Worm (Caenorhabditis elegans) whole organism, L1 larva: ENCODE data around the gene ttbk-3.

ENCODE experiments used
- C16A3.4 ChIP-seq: fragments of 150-350 bp; optimal IDR thresholded peaks from 2 replicates; lab custom pipeline; 2014; ENCODE audit warnings: missing biosample characterization, missing genetic modification characterization
- aly-2 ChIP-seq: fragments of 150-350 bp; optimal IDR thresholded peaks from 2 replicates; lab custom pipeline; 2014; ENCODE audit warnings: missing biosample characterization, missing genetic modification characterization
- blmp-1 ChIP-seq: fragments of 150-350 bp; optimal IDR thresholded peaks from 2 replicates; lab custom pipeline; 2014; ENCODE audit warnings: missing biosample characterization, missing genetic modification characterization
- ceh-63 ChIP-seq: fragments of 200-800 bp; sonication (Bioruptor generic); optimal IDR thresholded peaks from 2 replicates; lab custom pipeline; 2018; ENCODE audit warnings: mild to moderate bottlenecking, missing genetic modification characterization, missing compliant biosample characterization
- ceh-82 ChIP-seq, 3 experiments: fragments of 150-350 bp in 1 of 3; sonication (generic microtip) in 2 of 3; optimal IDR thresholded peaks; 2 replicates each; lab custom pipeline; 2014 to 2017; ENCODE audit warnings: missing biosample characterization in 3 of 3, missing genetic modification characterization in 3 of 3
- ceh-90 ChIP-seq: sonication (generic microtip); optimal IDR thresholded peaks from 2 replicates; lab custom pipeline; 2016; ENCODE audit warnings: missing genetic modification characterization, missing compliant biosample characterization
- dpl-1 ChIP-seq, 3 experiments: fragments of 150-350 bp in 2 of 3; sonication (generic microtip) in 1 of 3; optimal IDR thresholded peaks; 2 replicates each; lab custom pipeline; 2014 to 2017; ENCODE audit warnings: missing biosample characterization in 3 of 3, missing genetic modification characterization in 3 of 3, missing genetic modification reagents in 3 of 3
- dsc-1 ChIP-seq: sonication (generic microtip); optimal IDR thresholded peaks from 2 replicates; lab custom pipeline; 2016; ENCODE audit warnings: mild to moderate bottlenecking, missing genetic modification characterization, missing compliant biosample characterization
- efl-1 ChIP-seq, 4 experiments: fragments of 150-350 bp; optimal IDR thresholded peaks in 3 of 4; peaks in 1 of 4; 1 replicate in 1 of 4; 2 replicates in 3 of 4; lab custom pipeline; 2014; ENCODE audit warnings: missing biosample characterization in 2 of 4, missing genetic modification characterization in 2 of 4, missing genetic modification reagents in 2 of 4
- elt-2 ChIP-seq: sonication (generic microtip); optimal IDR thresholded peaks from 2 replicates; lab custom pipeline; 2016; ENCODE audit warnings: missing genetic modification characterization, mild to moderate bottlenecking, inconsistent platforms, missing compliant biosample characterization, missing genetic modification reagents
- elt-3 ChIP-seq, 6 experiments: fragments of 150-350 bp in 1 of 6; sonication (generic microtip); optimal IDR thresholded peaks; 2 replicates each; lab custom pipeline; 2017 to 2018; ENCODE audit warnings: missing biosample characterization in 6 of 6, missing genetic modification characterization in 6 of 6, inconsistent platforms in 1 of 6
- ets-5 ChIP-seq: fragments of 200-800 bp; sonication (Bioruptor generic); IDR thresholded peaks from 2 replicates; pipeline ENCODE4 v1.3.6; 2022; ENCODE audit warnings: missing genetic modification characterization, missing compliant biosample characterization
- fkh-4 ChIP-seq: sonication (generic microtip); optimal IDR thresholded peaks from 2 replicates; lab custom pipeline; 2016; ENCODE audit warnings: missing compliant biosample characterization, missing genetic modification characterization, borderline replicate concordance
- fkh-8 ChIP-seq: sonication (generic microtip); optimal IDR thresholded peaks from 2 replicates; lab custom pipeline; 2016; ENCODE audit warnings: mild to moderate bottlenecking, missing genetic modification characterization, missing compliant biosample characterization
- grh-1 ChIP-seq: fragments of 200-800 bp; sonication (Bioruptor generic); IDR thresholded peaks from 2 replicates; pipeline ENCODE4 v1.3.6; 2022; ENCODE audit warnings: missing genetic modification reagents, missing genetic modification characterization, missing compliant biosample characterization
- jun-1 ChIP-seq: fragments of 150-350 bp; optimal IDR thresholded peaks from 2 replicates; lab custom pipeline; 2014; ENCODE audit warnings: missing biosample characterization, missing genetic modification reagents, missing genetic modification characterization
- lin-14 ChIP-seq: fragments of 200-800 bp; sonication (Bioruptor generic); optimal IDR thresholded peaks from 2 replicates; lab custom pipeline; 2018; ENCODE audit warnings: mild to moderate bottlenecking, missing genetic modification characterization, moderate library complexity, missing compliant biosample characterization
- lin-15B ChIP-seq: fragments of 150-350 bp; sonication (generic microtip); optimal IDR thresholded peaks from 3 replicates; lab custom pipeline; 2014; ENCODE audit warnings: missing biosample characterization, missing genetic modification characterization
- lin-35 ChIP-seq, 2 experiments: fragments of 150-350 bp; optimal IDR thresholded peaks; 2 replicates each; lab custom pipeline; 2014; ENCODE audit warnings: missing biosample characterization in 2 of 2, missing genetic modification characterization in 2 of 2, missing genetic modification reagents in 2 of 2
- lin-39 ChIP-seq: fragments of 150-350 bp; optimal IDR thresholded peaks from 2 replicates; lab custom pipeline; 2014; ENCODE audit warnings: missing biosample characterization, missing genetic modification reagents, missing genetic modification characterization
- lir-3 ChIP-seq: sonication (generic microtip); optimal IDR thresholded peaks from 2 replicates; lab custom pipeline; 2016; ENCODE audit warnings: mild to moderate bottlenecking, missing genetic modification characterization, moderate library complexity, missing compliant biosample characterization; ENCODE audit not compliant: poor library complexity
- lsy-2 ChIP-seq, 2 experiments: fragments of 150-350 bp; optimal IDR thresholded peaks; 2 replicates each; lab custom pipeline; 2014; ENCODE audit warnings: missing biosample characterization in 2 of 2, missing genetic modification characterization in 2 of 2
- mdl-1 ChIP-seq, 2 experiments: fragments of 150-350 bp; optimal IDR thresholded peaks; 2 replicates each; lab custom pipeline; 2014 to 2017; ENCODE audit warnings: missing biosample characterization in 2 of 2, missing genetic modification characterization in 2 of 2, inconsistent platforms in 1 of 2
- mep-1 ChIP-seq: fragments of 150-350 bp; optimal IDR thresholded peaks from 2 replicates; lab custom pipeline; 2014; ENCODE audit warnings: missing biosample characterization, missing genetic modification characterization
- nhr-11 ChIP-seq: fragments of 150-350 bp; optimal IDR thresholded peaks from 2 replicates; lab custom pipeline; 2014; ENCODE audit warnings: missing biosample characterization, missing genetic modification characterization
- nhr-19 ChIP-seq: fragments of 200-800 bp; sonication (Bioruptor generic); conservative IDR thresholded peaks from 2 replicates; pipeline ENCODE4 v1.3.6; 2022; ENCODE audit warnings: missing genetic modification characterization, missing compliant biosample characterization
- nhr-20 ChIP-seq: sonication (generic microtip); optimal IDR thresholded peaks from 2 replicates; lab custom pipeline; 2016; ENCODE audit warnings: mild to moderate bottlenecking, missing genetic modification characterization, missing compliant biosample characterization
- nhr-237 ChIP-seq: fragments of 150-350 bp; optimal IDR thresholded peaks from 2 replicates; lab custom pipeline; 2014; ENCODE audit warnings: missing biosample characterization, missing genetic modification characterization
- nhr-47 ChIP-seq: sonication (generic microtip); optimal IDR thresholded peaks from 2 replicates; lab custom pipeline; 2016; ENCODE audit warnings: mild to moderate bottlenecking, missing genetic modification characterization, moderate library complexity, missing compliant biosample characterization
- nhr-71 ChIP-seq: sonication (generic microtip); optimal IDR thresholded peaks from 2 replicates; lab custom pipeline; 2016; ENCODE audit warnings: mild to moderate bottlenecking, missing genetic modification characterization, moderate library complexity, missing compliant biosample characterization
- nhr-85 ChIP-seq: sonication (generic microtip); peaks from one replicate; lab custom pipeline; 2016; ENCODE audit warnings: missing genetic modification characterization, inconsistent platforms, missing compliant biosample characterization
- nhr-90 ChIP-seq: sonication (generic microtip); optimal IDR thresholded peaks from 2 replicates; lab custom pipeline; 2016; ENCODE audit warnings: mild to moderate bottlenecking, missing genetic modification characterization, missing compliant biosample characterization; ENCODE audit not compliant: poor library complexity
- rnt-1 ChIP-seq: sonication (generic microtip); optimal IDR thresholded peaks from 2 replicates; lab custom pipeline; 2016; ENCODE audit warnings: mild to moderate bottlenecking, missing genetic modification characterization, moderate library complexity, missing compliant biosample characterization
- snu-23 ChIP-seq: sonication (generic microtip); optimal IDR thresholded peaks from 2 replicates; lab custom pipeline; 2016; ENCODE audit warnings: missing genetic modification characterization, missing compliant biosample characterization
- sptf-1 ChIP-seq: fragments of 150-350 bp; optimal IDR thresholded peaks from 2 replicates; lab custom pipeline; 2014; ENCODE audit warnings: missing biosample characterization, missing genetic modification characterization
- swsn-7 ChIP-seq: sonication (generic microtip); optimal IDR thresholded peaks from 2 replicates; lab custom pipeline; 2016; ENCODE audit warnings: missing genetic modification characterization, missing compliant biosample characterization
- tbx-2 ChIP-seq: sonication (generic microtip); optimal IDR thresholded peaks from 2 replicates; lab custom pipeline; 2016; ENCODE audit warnings: missing genetic modification characterization, missing compliant biosample characterization
- unc-30 ChIP-seq: sonication (generic microtip); optimal IDR thresholded peaks from 2 replicates; lab custom pipeline; 2017; ENCODE audit warnings: missing biosample characterization, missing genetic modification characterization
- unc-86 ChIP-seq: sonication (generic microtip); optimal IDR thresholded peaks from 2 replicates; lab custom pipeline; 2016; ENCODE audit warnings: missing genetic modification characterization, missing compliant biosample characterization
- xbp-1 ChIP-seq: sonication (generic microtip); optimal IDR thresholded peaks from 2 replicates; lab custom pipeline; 2016; ENCODE audit warnings: missing genetic modification characterization, missing compliant biosample characterization
- zip-4 ChIP-seq: fragments of 200-800 bp; sonication (Bioruptor generic); optimal IDR thresholded peaks from 2 replicates; lab custom pipeline; 2018; ENCODE audit warnings: mild to moderate bottlenecking, missing genetic modification characterization, moderate library complexity, missing compliant biosample characterization
- ztf-4 ChIP-seq: fragments of 150-350 bp; optimal IDR thresholded peaks from 2 replicates; lab custom pipeline; 2014; ENCODE audit warnings: missing biosample characterization, missing genetic modification characterization

Gene ttbk-3

ce11 chrIV:9878893-9879379 lies 10.8 kb downstream of the ttbk-3 start, which contains the start of gene nhr-4 (continued):
- TF ChIP-seq swsn-7 (tag; lab: Kevin White, UChicago) (no peak), tbx-2 (tag; lab: Kevin White, UChicago) (no peak), efl-1 (optimal IDR thresholded peaks at IDR 0.05; lab: Kevin White, UChicago) (no peak), efl-1 (GFP tag; optimal IDR thresholded peaks at IDR 0.05 in 1 of 2; lab: Kevin White, UChicago) (peak in 1 of 2 experiments; percentile 56), elt-2 (tag; lab: Kevin White, UChicago) (no peak), nhr-71 (peak; percentile 12), jun-1 (tag; lab: Kevin White, UChicago) (no peak)

ce11 chrIV:9875646-9876045 lies 14.1 kb downstream of the ttbk-3 start:
- TF ChIP-seq C16A3.4 (tag; lab: Kevin White, UChicago) = peak; percentile 45
- TF ChIP-seq fkh-8 = no peak
- no peak for TF ChIP-seq ets-5 (GFP tag; lab: Robert Waterston, UW)
- peak; percentile 91 for TF ChIP-seq nhr-85
- TF ChIP-seq nhr-20 (tag; lab: Kevin White, UChicago) = peak; percentile 94
- no peak for TF ChIP-seq ceh-63
- peak; percentile 61 for TF ChIP-seq snu-23 (GFP tag; lab: Kevin White, UChicago)
- TF ChIP-seq nhr-19 (GFP tag; lab: Robert Waterston, UW) = peak; percentile 32
- peak; percentile 64 for TF ChIP-seq nhr-90 (tag; lab: Kevin White, UChicago)
- TF ChIP-seq lin-14 = peak; percentile 79
- TF ChIP-seq jun-1 (tag; lab: Kevin White, UChicago) = no peak
- peak in 1 of 2 experiments; percentile 10 for TF ChIP-seq lsy-2 (tag; optimal IDR thresholded peaks at IDR 0.05; lab: Kevin White, UChicago)
- no peak for TF ChIP-seq lin-15B
- no peak for TF ChIP-seq grh-1 (GFP tag; lab: Robert Waterston, UW)
- peak in 4 of 6 experiments; percentile 26 to 81 (median 74) for TF ChIP-seq elt-3 (tag; optimal IDR thresholded peaks at IDR 0.05; lab: Kevin White, UChicago)
- TF ChIP-seq mep-1 = peak; percentile 51
- TF ChIP-seq blmp-1 = peak; percentile 89
- TF ChIP-seq efl-1 (optimal IDR thresholded peaks at IDR 0.05; lab: Kevin White, UChicago) = no peak
- TF ChIP-seq efl-1 (GFP tag; optimal IDR thresholded peaks at IDR 0.05 in 1 of 2; lab: Kevin White, UChicago) = peak in 1 of 2 experiments; percentile 33
- TF ChIP-seq xbp-1 (tag; lab: Kevin White, UChicago) = no peak
- TF ChIP-seq elt-2 (tag; lab: Kevin White, UChicago) = peak; percentile 74
- no peak for TF ChIP-seq sptf-1 (tag; lab: Kevin White, UChicago)
- TF ChIP-seq nhr-47 = peak; percentile 3
- peak; percentile 31 for TF ChIP-seq tbx-2 (tag; lab: Kevin White, UChicago)
- TF ChIP-seq nhr-237 (tag; lab: Kevin White, UChicago) = no peak
- peak in 1 of 2 experiments; percentile 65 for TF ChIP-seq mdl-1 (tag; optimal IDR thresholded peaks at IDR 0.05; lab: Kevin White, UChicago)
- TF ChIP-seq lin-35 (GFP tag; optimal IDR thresholded peaks at IDR 0.05; lab: Kevin White, UChicago) = peak in 1 of 2 experiments; percentile 71
- no peak for TF ChIP-seq zip-4 (GFP tag; lab: Kevin White, UChicago)
- TF ChIP-seq nhr-71 = peak; percentile 71

ce11 chrIV:9873837-9874236 lies 15.9 kb downstream of the ttbk-3 start:
- TF ChIP-seq ceh-82 (tag; optimal IDR thresholded peaks at IDR 0.05; lab: Kevin White, UChicago) (peak in 2 of 3 experiments; percentile 26 to 40), nhr-11 (tag; lab: Kevin White, UChicago) (no peak), nhr-47 (peak; percentile 38), mdl-1 (tag; optimal IDR thresholded peaks at IDR 0.05; lab: Kevin White, UChicago) (peak in 1 of 2 experiments; percentile 54), unc-86 (tag; lab: Kevin White, UChicago) (peak; percentile 62), nhr-85 (peak; percentile 86), zip-4 (GFP tag; lab: Kevin White, UChicago) (no peak), nhr-20 (tag; lab: Kevin White, UChicago) (peak; percentile 78), xbp-1 (tag; lab: Kevin White, UChicago) (peak; percentile 32), fkh-8 (peak; percentile 51), unc-30 (tag; lab: Kevin White, UChicago) (no peak), efl-1 (optimal IDR thresholded peaks at IDR 0.05; lab: Kevin White, UChicago) (peak; percentile 63 to 75), efl-1 (GFP tag; optimal IDR thresholded peaks at IDR 0.05 in 1 of 2; lab: Kevin White, UChicago) (no peak), dpl-1 (GFP tag; optimal IDR thresholded peaks at IDR 0.05; lab: Kevin White, UChicago) (peak in 2 of 3 experiments; percentile 10 to 38), lir-3 (tag; lab: Kevin White, UChicago) (peak; percentile 24), dsc-1 (tag; lab: Kevin White, UChicago) (peak; percentile 7), snu-23 (GFP tag; lab: Kevin White, UChicago) (peak; percentile 73), swsn-7 (tag; lab: Kevin White, UChicago) (peak; percentile 39), rnt-1 (tag; lab: Kevin White, UChicago) (peak; percentile 49), lsy-2 (tag; optimal IDR thresholded peaks at IDR 0.05; lab: Kevin White, UChicago) (peak; percentile 52 to 66), lin-39 (no peak), nhr-237 (tag; lab: Kevin White, UChicago) (no peak), nhr-19 (GFP tag; lab: Robert Waterston, UW) (peak; percentile 27), lin-35 (GFP tag; optimal IDR thresholded peaks at IDR 0.05; lab: Kevin White, UChicago) (peak; percentile 43 to 60), nhr-71 (peak; percentile 70), aly-2 (tag; lab: Kevin White, UChicago) (no peak), ztf-4 (peak; percentile 19), lin-14 (peak; percentile 86), elt-3 (tag; optimal IDR thresholded peaks at IDR 0.05; lab: Kevin White, UChicago) (peak in 1 of 6 experiments; percentile 6), elt-2 (tag; lab: Kevin White, UChicago) (peak; percentile 46), fkh-4 (tag; lab: Kevin White, UChicago) (no peak), mep-1 (peak; percentile 63), tbx-2 (tag; lab: Kevin White, UChicago) (peak; percentile 39), ceh-90 (tag; lab: Kevin White, UChicago) (no peak)
